Worm (Caenorhabditis elegans) whole organism, L4 larva: ENCODE data around the gene C49G7.7.

Source experiments
- jun-1 ChIP-seq: fragments of 150-350 bp; optimal IDR thresholded peaks from 2 replicates; lab custom pipeline; 2014; ENCODE audit warnings: missing biosample characterization, missing genetic modification reagents, missing genetic modification characterization
- lim-7 ChIP-seq: fragments of 200-800 bp; sonication (Bioruptor generic); IDR thresholded peaks from 2 replicates; pipeline ENCODE4 v1.3.6; 2022; ENCODE audit warnings: missing genetic modification characterization, missing compliant biosample characterization
- lin-15B ChIP-seq: fragments of 150-350 bp; sonication (generic microtip); optimal IDR thresholded peaks from 3 replicates; lab custom pipeline; 2014; ENCODE audit warnings: missing biosample characterization, missing genetic modification characterization
- lin-38 ChIP-seq: fragments of 200-800 bp; sonication (Bioruptor generic); IDR thresholded peaks from 2 replicates; pipeline ENCODE4 v1.3.6; 2022; ENCODE audit warnings: missing genetic modification reagents, missing genetic modification characterization, missing compliant biosample characterization
- nhr-76 ChIP-seq: fragments of 150-350 bp; optimal IDR thresholded peaks from 2 replicates; lab custom pipeline; 2014; ENCODE audit warnings: missing biosample characterization, missing genetic modification characterization
- ztf-11 ChIP-seq: fragments of 150-350 bp; optimal IDR thresholded peaks from 2 replicates; lab custom pipeline; 2014; ENCODE audit warnings: missing biosample characterization, missing genetic modification characterization

- no peak for TF ChIP-seq lin-15B (tag; lab: Kevin White, UChicago)
- no peak for TF ChIP-seq jun-1 (tag; lab: Kevin White, UChicago)
- no peak for TF ChIP-seq lin-38 (GFP tag; lab: Robert Waterston, UW)
- no peak for TF ChIP-seq nhr-76 (tag; lab: Kevin White, UChicago)
- TF ChIP-seq ztf-11 (tag; lab: Kevin White, UChicago), result no peak
- no peak for TF ChIP-seq lim-7 (GFP tag; lab: Robert Waterston, UW)
Measured at ce11 chrV:3995838-3996237, 38.4 kb upstream of the C49G7.7 start, which contains the start of gene srx-62.
